Worm (Caenorhabditis elegans) whole organism, L4/young adult: Measurements from ENCODE around the gene nspg-9.

Experiments used
- W03F9.2 ChIP-seq: fragments of 150-350 bp; optimal IDR thresholded peaks from 2 replicates; lab custom pipeline; 2014; ENCODE audit warnings: missing biosample characterization, missing genetic modification characterization
- dao-5 ChIP-seq: sonication (generic microtip); optimal IDR thresholded peaks from 2 replicates; lab custom pipeline; 2016; ENCODE audit warnings: missing genotype, missing genetic modification characterization, moderate library complexity, missing compliant biosample characterization
- him-1 ChIP-seq: sonication (generic microtip); optimal IDR thresholded peaks from 2 replicates; lab custom pipeline; 2016; ENCODE audit warnings: missing genotype, missing genetic modification reagents, missing genetic modification characterization, missing compliant biosample characterization

Gene nspg-9

DNA sequence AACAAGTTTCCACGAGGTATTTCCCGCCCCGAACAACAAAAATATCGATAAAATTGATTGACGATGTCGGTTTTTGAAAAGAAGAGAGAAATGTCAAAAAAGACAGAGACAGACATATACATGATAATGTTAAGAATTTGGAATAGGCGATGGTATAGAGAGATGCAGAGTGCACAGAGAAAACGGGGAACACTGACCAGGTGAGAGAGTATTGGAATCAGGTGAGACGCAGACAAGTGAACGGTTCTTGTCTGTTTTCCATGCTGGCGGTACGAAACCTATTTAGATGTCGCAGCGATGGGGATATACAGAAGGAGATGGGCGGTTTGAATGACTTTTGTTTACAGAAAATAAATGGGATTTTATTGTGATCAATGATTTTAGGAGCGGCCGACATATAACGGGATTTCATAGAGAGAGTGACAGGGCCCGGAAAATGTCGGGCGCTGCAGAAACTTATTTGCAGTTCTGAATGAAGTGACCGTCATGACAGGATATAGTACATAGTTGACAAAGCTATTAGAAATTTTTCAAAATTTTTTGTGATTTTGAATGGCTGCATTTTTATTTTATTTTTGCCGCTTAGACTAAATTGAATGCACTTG lies 11.4 kb upstream of the nspg-9 start:
- TF ChIP-seq W03F9.2 (tag; lab: Kevin White, UChicago) (no peak), him-1 (tag; lab: Kevin White, UChicago) (no peak), dao-5 (tag; lab: Kevin White, UChicago) (no peak)

DNA sequence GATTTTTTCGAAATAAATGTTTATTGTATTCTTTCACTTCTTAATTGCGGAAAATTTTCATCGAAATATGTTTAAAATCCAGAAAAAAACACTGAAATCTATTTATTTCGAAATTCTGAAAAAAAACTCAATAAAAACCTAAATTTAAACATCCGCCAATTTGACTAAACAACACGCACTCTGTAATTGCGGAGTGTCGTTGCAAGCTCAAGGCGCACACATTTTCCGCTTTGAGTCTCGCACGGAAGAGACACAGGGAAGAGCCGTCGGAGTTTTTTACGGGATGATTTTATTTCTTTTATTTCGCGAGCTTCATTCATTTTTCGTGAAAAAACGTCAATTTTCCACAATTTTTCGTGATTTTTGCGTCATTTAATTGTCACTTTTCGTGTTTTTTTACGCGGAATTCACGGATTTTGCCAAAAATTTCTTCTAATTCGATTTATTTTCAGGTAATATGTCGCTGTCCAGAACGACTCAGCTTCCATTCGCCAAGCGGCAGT lies 7.4 kb downstream of the nspg-9 start, which contains the start of gene dld-1:
dld-1 (plus strand) TSS at position 453 of the 503 bp plus-strand sequence.
- TF ChIP-seq him-1 (tag; lab: Kevin White, UChicago): peak; percentile 67
- TF ChIP-seq W03F9.2 (tag; lab: Kevin White, UChicago): peak; percentile 85
- TF ChIP-seq dao-5 (tag; lab: Kevin White, UChicago): no peak

DNA sequence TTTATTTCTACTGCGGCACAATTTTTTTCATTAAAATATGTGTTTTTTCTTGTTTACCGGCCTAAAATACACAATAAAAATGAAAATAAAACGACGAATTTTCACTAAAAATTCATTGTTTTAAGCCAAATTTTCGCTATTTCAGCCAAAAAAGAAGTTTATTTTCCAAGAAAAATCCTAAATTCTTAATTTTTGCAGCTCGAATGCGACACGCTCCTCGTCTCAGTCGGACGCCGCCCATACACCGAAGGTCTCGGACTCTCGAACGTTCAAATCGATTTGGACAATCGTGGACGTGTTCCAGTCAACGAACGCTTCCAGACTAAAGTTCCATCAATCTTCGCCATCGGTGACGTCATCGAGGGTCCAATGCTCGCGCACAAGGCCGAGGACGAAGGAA lies 9.3 kb downstream of the nspg-9 start:
- TF ChIP-seq him-1 (tag; lab: Kevin White, UChicago) (no peak), dao-5 (tag; lab: Kevin White, UChicago) (no peak), W03F9.2 (tag; lab: Kevin White, UChicago) (no peak)

DNA sequence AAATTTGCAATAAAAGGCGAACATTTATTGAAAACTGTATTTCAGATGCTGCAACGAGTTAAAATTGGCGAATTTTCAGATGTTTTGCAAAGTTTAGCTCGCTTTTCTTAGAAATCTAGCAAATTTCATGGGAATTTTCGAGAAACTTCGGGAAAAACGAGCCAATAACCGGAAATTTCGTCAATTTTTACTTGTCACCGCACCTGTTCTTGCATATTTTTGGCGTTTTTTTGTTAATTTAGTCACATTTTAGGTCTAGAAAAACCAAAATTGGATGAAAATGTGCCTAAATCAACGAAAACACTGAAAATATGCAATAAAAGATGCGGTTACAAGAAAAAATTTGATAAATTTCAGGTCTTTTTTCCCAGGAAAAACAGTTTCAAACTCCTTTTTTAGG lies 10.1 kb downstream of the nspg-9 start:
- TF ChIP-seq him-1 (tag; lab: Kevin White, UChicago): no peak
- no peak for TF ChIP-seq W03F9.2 (tag; lab: Kevin White, UChicago)
- TF ChIP-seq dao-5 (tag; lab: Kevin White, UChicago): no peak

DNA sequence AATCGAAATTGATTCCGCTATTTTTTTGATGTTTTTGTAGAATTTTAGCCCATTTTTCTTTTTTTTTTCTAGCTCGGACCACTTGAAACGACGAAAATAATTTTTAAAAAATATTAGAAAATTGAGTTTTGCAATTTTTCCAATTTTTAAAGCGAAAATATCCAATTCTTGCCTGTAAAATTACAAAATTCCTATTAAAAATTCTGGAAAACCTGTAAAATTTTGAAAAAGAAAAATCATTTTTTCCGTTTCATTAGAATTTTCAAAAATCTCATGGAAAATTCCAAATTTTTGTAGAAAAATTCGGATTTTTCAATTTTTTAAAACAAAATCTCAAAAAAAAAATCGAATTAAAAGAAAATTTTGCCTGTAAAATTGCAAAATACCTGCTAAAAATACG lies 12.3 kb downstream of the nspg-9 start:
- no peak for TF ChIP-seq him-1 (tag; lab: Kevin White, UChicago)
- TF ChIP-seq W03F9.2 (tag; lab: Kevin White, UChicago): no peak
- TF ChIP-seq dao-5 (tag; lab: Kevin White, UChicago): no peak

DNA sequence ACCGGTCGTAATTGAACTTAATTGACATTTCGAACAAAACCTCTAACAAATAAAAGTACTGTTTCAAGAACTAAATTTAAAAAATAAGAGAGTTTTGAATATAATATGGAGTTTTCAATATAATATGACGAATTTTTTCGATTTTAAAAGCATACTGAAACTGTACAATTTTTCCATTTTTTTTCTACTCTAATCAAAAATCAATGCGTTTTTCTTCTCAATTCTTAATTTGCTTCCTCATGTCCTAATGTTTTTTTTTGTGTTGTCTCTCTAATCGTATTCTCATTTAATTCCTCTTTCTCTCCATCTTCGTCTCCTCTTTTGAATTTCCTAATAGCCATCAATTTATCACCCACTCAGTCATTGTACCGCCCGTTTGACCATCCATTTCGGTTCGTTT lies 25.3 kb downstream of the nspg-9 start, which contains the start of gene Y57G11A.4:
Y57G11A.4 (plus strand) TSS at position 301 of the 400 bp plus-strand sequence.
- TF ChIP-seq dao-5 (tag; lab: Kevin White, UChicago): no peak
- no peak for TF ChIP-seq him-1 (tag; lab: Kevin White, UChicago)
- no peak for TF ChIP-seq W03F9.2 (tag; lab: Kevin White, UChicago)

DNA sequence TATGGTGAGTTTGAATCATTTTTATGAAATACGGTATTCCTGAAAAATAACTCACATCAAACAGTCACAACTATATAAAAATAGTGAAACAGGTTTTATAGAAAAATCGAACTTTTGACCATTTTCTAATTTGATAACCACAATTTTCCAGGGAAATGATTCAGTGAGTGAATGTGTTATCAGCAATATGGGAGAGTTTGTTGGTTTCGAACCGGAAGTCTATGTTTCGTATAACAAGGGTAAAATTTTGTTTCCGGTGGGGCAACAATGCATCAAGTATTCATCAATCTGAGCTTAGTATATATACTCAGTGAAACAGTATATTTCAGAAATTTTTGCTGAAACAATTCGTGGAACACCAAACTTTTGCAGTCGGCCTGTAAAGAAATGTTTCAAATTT lies 26.7 kb downstream of the nspg-9 start:
- TF ChIP-seq him-1 (tag; lab: Kevin White, UChicago): no peak
- TF ChIP-seq W03F9.2 (tag; lab: Kevin White, UChicago): no peak
- no peak for TF ChIP-seq dao-5 (tag; lab: Kevin White, UChicago)

DNA sequence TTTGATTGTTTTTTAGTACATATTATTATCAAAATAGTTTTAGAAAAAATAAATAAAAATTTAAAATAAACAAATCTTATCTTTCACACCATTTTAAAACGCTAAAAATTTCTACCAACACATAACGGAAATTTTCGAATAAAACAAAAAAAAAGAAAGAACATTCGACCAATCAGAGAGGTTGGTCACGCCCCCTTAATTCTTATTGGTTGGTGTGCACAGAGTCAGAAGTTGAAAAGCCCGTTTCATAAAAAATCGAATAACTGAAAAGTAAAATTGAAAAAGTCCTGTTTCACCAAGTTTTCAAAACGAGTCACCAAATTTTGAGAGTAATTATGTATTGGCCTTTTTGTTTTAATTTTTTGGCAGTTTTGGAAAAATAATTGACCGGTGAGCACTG lies 34.4 kb downstream of the nspg-9 start:
- TF ChIP-seq him-1 (tag; lab: Kevin White, UChicago) (no peak), dao-5 (tag; lab: Kevin White, UChicago) (no peak), W03F9.2 (tag; lab: Kevin White, UChicago) (no peak)

DNA sequence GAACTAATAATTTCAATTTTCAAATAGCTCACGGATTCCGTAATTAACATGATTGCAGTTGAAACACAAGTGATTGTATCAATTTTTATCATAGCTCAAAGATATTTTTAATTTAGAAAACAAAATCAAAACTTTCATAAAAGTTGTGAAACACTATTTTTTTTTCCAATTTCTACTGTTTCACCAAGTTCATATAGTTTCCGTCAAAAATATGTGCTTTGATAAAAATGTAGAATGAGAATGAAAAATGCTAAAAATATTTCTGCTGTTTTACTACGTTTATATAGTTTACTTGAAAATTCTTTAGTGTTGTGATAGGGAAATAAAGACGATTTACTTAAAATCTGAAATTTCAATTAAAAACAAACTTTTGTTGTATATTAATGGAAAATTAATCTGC lies 38.8 kb downstream of the nspg-9 start:
- TF ChIP-seq dao-5 (tag; lab: Kevin White, UChicago): no peak
- TF ChIP-seq W03F9.2 (tag; lab: Kevin White, UChicago): no peak
- no peak for TF ChIP-seq him-1 (tag; lab: Kevin White, UChicago)

DNA sequence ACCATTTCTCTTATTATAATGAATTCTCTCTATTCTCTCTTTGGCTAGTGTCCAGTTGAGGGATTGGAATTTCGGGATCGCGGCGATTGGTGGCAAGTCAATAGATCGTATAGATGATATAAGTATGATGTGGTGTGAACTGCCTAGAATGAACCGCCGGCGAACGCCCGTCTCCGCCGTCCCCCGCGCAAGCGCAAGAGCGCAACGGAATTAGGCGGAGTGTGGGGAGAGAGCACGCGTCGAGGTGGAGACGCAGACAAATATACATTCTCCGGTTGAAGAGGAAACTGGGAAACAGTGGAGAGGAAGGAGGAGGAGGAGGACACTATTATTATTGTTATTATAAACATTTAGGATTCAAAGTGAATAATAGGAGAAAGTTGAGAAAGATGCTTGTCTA lies 39.8 kb downstream of the nspg-9 start:
- TF ChIP-seq him-1 (tag; lab: Kevin White, UChicago) (no peak), dao-5 (tag; lab: Kevin White, UChicago) (no peak), W03F9.2 (tag; lab: Kevin White, UChicago) (no peak)

DNA sequence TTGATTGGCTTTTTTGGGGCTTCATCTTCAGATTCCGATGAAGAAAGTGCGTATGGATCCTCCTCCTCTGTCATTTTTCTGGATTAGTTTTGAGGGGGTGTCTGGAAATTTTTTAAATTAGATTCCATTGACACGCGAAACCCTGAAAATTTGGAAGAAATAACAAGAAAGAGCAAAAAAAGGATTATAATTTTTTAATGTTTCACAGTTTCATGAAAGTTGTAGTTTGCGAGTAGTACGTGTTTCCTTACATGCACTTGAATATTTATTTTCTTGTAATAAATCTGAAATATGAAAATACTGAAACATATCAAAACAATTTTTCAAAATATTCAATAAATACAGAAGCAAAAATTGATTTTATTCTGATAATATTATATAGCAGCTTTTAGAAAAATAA lies 48.4 kb downstream of the nspg-9 start, which contains the start of gene tag-273:
tag-273 (minus strand) TSS at position 101 of the 400 bp plus-strand sequence.
- no peak for TF ChIP-seq him-1 (tag; lab: Kevin White, UChicago)
- no peak for TF ChIP-seq W03F9.2 (tag; lab: Kevin White, UChicago)
- TF ChIP-seq dao-5 (tag; lab: Kevin White, UChicago): no peak

DNA sequence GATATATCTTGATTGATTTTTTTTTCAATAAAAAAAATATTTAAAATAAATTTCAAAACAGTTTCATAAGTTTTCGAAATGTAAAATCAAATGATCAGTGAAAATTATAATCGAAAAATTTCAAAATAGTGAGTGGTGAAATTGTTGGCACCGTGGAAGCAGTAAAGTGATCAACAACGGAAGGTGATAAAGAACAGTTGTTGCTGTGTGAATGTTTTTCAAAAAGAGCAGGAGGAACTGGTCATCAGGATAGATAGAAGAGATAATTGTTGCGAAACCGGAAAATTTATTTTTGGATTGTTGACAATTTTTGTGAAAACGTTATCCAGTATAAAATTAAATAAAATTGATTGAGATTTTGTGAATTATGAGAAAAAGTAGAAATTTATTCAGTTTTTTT lies 49.3 kb downstream of the nspg-9 start:
- TF ChIP-seq him-1 (tag; lab: Kevin White, UChicago) (no peak), W03F9.2 (tag; lab: Kevin White, UChicago) (no peak), dao-5 (tag; lab: Kevin White, UChicago) (no peak)

DNA sequence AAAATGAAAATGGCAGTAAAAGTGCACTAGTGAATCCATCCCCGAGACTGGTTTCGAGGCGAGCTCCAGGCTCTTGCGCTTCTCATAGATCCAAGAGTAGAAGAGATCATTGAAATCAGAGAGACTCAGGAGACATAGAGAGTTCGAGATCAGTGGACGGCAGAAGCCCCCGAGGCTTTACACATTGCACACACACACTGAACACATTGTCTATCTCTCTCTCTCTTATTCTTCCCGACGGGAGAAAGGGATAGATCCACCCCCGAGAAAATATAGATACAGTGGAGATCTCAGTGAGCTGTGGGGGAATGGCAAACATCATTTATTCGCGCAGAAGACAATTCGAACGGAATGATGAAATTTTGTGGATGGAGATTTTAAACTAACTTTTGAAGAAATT lies 50.3 kb downstream of the nspg-9 start:
- TF ChIP-seq W03F9.2 (tag; lab: Kevin White, UChicago): no peak
- no peak for TF ChIP-seq him-1 (tag; lab: Kevin White, UChicago)
- TF ChIP-seq dao-5 (tag; lab: Kevin White, UChicago): no peak

DNA sequence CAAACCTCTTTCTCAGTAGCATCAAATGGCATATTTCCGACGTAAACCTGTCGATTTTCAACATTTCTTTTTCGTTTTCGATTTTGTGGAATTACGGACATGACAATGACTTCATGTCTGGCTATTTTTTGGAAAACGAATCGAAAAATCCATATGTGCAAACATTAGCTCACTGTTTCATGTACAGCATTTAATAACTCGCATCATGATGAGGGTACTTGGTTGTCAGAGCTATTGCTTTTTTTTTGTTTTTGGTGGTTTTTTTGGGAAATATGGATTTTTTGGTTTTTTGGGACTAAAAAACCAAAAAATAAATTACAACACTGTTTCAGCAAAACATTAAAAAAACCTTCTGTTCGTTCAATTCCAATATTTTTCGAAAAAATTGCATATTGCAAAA lies 55.7 kb downstream of the nspg-9 start, which contains the start of gene Y57G11A.5:
Y57G11A.5 (minus strand) TSS at position 101 of the 400 bp plus-strand sequence.
- TF ChIP-seq him-1 (tag; lab: Kevin White, UChicago): no peak
- no peak for TF ChIP-seq dao-5 (tag; lab: Kevin White, UChicago)
- TF ChIP-seq W03F9.2 (tag; lab: Kevin White, UChicago): no peak
